Fruit fly (Drosophila melanogaster) whole organism, embryonic: ENCODE measurements around the gene CG6005.

Experiments used
- ATbp ChIP-seq: fragments of 200-800 bp; sonication (Bioruptor generic); optimal IDR thresholded peaks from 2 replicates; lab custom pipeline; 2017; ENCODE audit warnings: missing biosample characterization, mild to moderate bottlenecking, missing genetic modification characterization, missing genetic modification reagents
- Antp ChIP-seq: fragments of 200-800 bp; sonication (Bioruptor generic); optimal IDR thresholded peaks from 3 replicates; lab custom pipeline; 2016; ENCODE audit warnings: missing biosample characterization, missing genetic modification characterization
- CG10147 ChIP-seq: fragments of 200-800 bp; sonication (Bioruptor generic); optimal IDR thresholded peaks from 2 replicates; lab custom pipeline; 2019; ENCODE audit warnings: missing biosample characterization, mild to moderate bottlenecking, missing genetic modification characterization, moderate library complexity
- CG10462 ChIP-seq: fragments of 200-800 bp; sonication (Bioruptor generic); optimal IDR thresholded peaks from 2 replicates; lab custom pipeline; 2016; ENCODE audit warnings: missing biosample characterization, missing genetic modification characterization
- CG10565 ChIP-seq: fragments of 200-800 bp; sonication (Bioruptor generic); optimal IDR thresholded peaks from 3 replicates; lab custom pipeline; 2016; ENCODE audit warnings: missing biosample characterization, mild to moderate bottlenecking, missing genetic modification characterization
- CG11398 ChIP-seq: fragments of 200-800 bp; sonication (Bioruptor generic); optimal IDR thresholded peaks from 2 replicates; lab custom pipeline; 2016; ENCODE audit warnings: missing biosample characterization, missing genetic modification characterization
- CG12155 ChIP-seq: fragments of 200-800 bp; sonication (Bioruptor generic); optimal IDR thresholded peaks from 3 replicates; lab custom pipeline; 2016; ENCODE audit warnings: missing biosample characterization, missing genetic modification characterization
- CG15011 ChIP-seq: fragments of 200-800 bp; sonication (Bioruptor generic); optimal IDR thresholded peaks from 3 replicates; lab custom pipeline; 2018; ENCODE audit warnings: missing biosample characterization, mild to moderate bottlenecking, missing genetic modification characterization
- CG17186 ChIP-seq: fragments of 200-800 bp; sonication (Bioruptor generic); optimal IDR thresholded peaks from 3 replicates; lab custom pipeline; 2017; ENCODE audit warnings: missing biosample characterization, missing genetic modification reagents, missing genetic modification characterization
- CG17385 ChIP-seq: fragments of 200-800 bp; sonication (Bioruptor generic); optimal IDR thresholded peaks from 3 replicates; lab custom pipeline; 2018; ENCODE audit warnings: missing biosample characterization, mild to moderate bottlenecking, missing genetic modification characterization
- CG17612 ChIP-seq: fragments of 200-800 bp; sonication (Bioruptor generic); IDR thresholded peaks from 2 replicates; pipeline ENCODE4 v1.3.6; 2022; ENCODE audit warnings: missing biosample characterization, missing genetic modification characterization
- CG31388 ChIP-seq: fragments of 200-800 bp; sonication (Bioruptor generic); optimal IDR thresholded peaks from 2 replicates; lab custom pipeline; 2016; ENCODE audit warnings: missing biosample characterization, missing genetic modification characterization
- CG3163 ChIP-seq: fragments of 200-800 bp; sonication (Bioruptor generic); optimal IDR thresholded peaks from 3 replicates; lab custom pipeline; 2016; ENCODE audit warnings: missing biosample characterization, missing genetic modification characterization
- CG32532 ChIP-seq: fragments of 200-800 bp; sonication (Bioruptor generic); IDR thresholded peaks from 2 replicates; pipeline ENCODE4 v1.3.6; 2022; ENCODE audit warnings: missing biosample characterization, missing genetic modification characterization
- CG8478 ChIP-seq: fragments of >200 bp; optimal IDR thresholded peaks from 2 replicates; lab custom pipeline; 2018
- CG8944 ChIP-seq: fragments of 200-800 bp; sonication (Bioruptor generic); optimal IDR thresholded peaks from 3 replicates; lab custom pipeline; 2016; ENCODE audit warnings: missing biosample characterization, missing genetic modification characterization
- CG9609 ChIP-seq: fragments of 200-800 bp; sonication (Bioruptor generic); optimal IDR thresholded peaks from 3 replicates; lab custom pipeline; 2016; ENCODE audit warnings: missing biosample characterization, missing genetic modification characterization
- Dbx ChIP-seq: fragments of 200-800 bp; sonication (Bioruptor generic); IDR thresholded peaks from 3 replicates; pipeline ENCODE4 v1.3.6; 2022; ENCODE audit warnings: missing biosample characterization, missing genetic modification characterization
- ERR ChIP-seq: fragments of 200-800 bp; sonication (Bioruptor generic); optimal IDR thresholded peaks from 2 replicates; lab custom pipeline; 2016; ENCODE audit warnings: missing biosample characterization, missing genetic modification characterization
- Hr3 ChIP-seq: fragments of 200-800 bp; sonication (Bioruptor generic); optimal IDR thresholded peaks from 3 replicates; lab custom pipeline; 2016; ENCODE audit warnings: missing biosample characterization, missing genetic modification characterization
- MBD-R2 ChIP-seq: fragments of 200-800 bp; sonication (Bioruptor generic); IDR thresholded peaks from 2 replicates; pipeline ENCODE4 v1.3.6; 2022; ENCODE audit warnings: missing biosample characterization, missing genetic modification characterization
- Myb ChIP-seq: fragments of 200-800 bp; sonication (Bioruptor generic); optimal IDR thresholded peaks from 2 replicates; lab custom pipeline; 2016; ENCODE audit warnings: missing biosample characterization, missing genetic modification characterization
- NFAT ChIP-seq: fragments of 200-800 bp; sonication (Bioruptor generic); IDR thresholded peaks from 2 replicates; pipeline ENCODE4 v1.3.6; 2022; ENCODE audit warnings: missing biosample characterization, missing genetic modification characterization
- Opbp ChIP-seq: fragments of 200-800 bp; sonication (Bioruptor generic); IDR thresholded peaks from 3 replicates; pipeline ENCODE4 v1.3.6; 2022; ENCODE audit warnings: missing biosample characterization, missing genetic modification characterization; ENCODE audit not compliant: partially characterized antibody
- ab ChIP-seq: fragments of 200-800 bp; sonication (Bioruptor generic); optimal IDR thresholded peaks from 2 replicates; lab custom pipeline; 2016; ENCODE audit warnings: missing biosample characterization, missing genetic modification characterization
- ac ChIP-seq: fragments of 200-800 bp; sonication (Bioruptor generic); optimal IDR thresholded peaks from 3 replicates; lab custom pipeline; 2017; ENCODE audit warnings: missing biosample characterization, mild to moderate bottlenecking, missing genetic modification characterization
- al ChIP-seq: fragments of 200-800 bp; sonication (Bioruptor generic); IDR thresholded peaks from 2 replicates; pipeline ENCODE4 v1.3.6; 2022; ENCODE audit warnings: missing biosample characterization, missing genetic modification characterization
- btn ChIP-seq: fragments of 200-800 bp; sonication (Bioruptor generic); optimal IDR thresholded peaks from 2 replicates; lab custom pipeline; 2016; ENCODE audit warnings: missing biosample characterization, missing genetic modification characterization
- cg ChIP-seq: fragments of 200-800 bp; sonication (Bioruptor generic); optimal IDR thresholded peaks from 3 replicates; lab custom pipeline; 2019; ENCODE audit warnings: missing biosample characterization, mild to moderate bottlenecking, missing genetic modification characterization, moderate library complexity
- cwo ChIP-seq: fragments of 200-800 bp; sonication (Bioruptor generic); optimal IDR thresholded peaks from 3 replicates; lab custom pipeline; 2017; ENCODE audit warnings: missing biosample characterization, missing genetic modification characterization, mild to moderate bottlenecking, moderate library complexity, missing genetic modification reagents
- dimm ChIP-seq: fragments of 200-800 bp; sonication (Bioruptor generic); IDR thresholded peaks from 2 replicates; pipeline ENCODE4 v1.3.6; 2022; ENCODE audit warnings: missing biosample characterization, missing genetic modification characterization
- fd64A ChIP-seq: fragments of 200-800 bp; sonication (Bioruptor generic); optimal IDR thresholded peaks from 3 replicates; lab custom pipeline; 2018; ENCODE audit warnings: missing biosample characterization, mild to moderate bottlenecking, missing genetic modification characterization
- gce ChIP-seq: fragments of 200-800 bp; sonication (Bioruptor generic); IDR thresholded peaks from 3 replicates; pipeline ENCODE4 v1.3.6; 2022; ENCODE audit warnings: missing biosample characterization, missing genetic modification characterization
- hbn ChIP-seq: fragments of 200-800 bp; sonication (Bioruptor generic); IDR thresholded peaks from 2 replicates; pipeline ENCODE4 v1.3.6; 2022; ENCODE audit warnings: missing biosample characterization, missing genetic modification characterization; ENCODE audit not compliant: partially characterized antibody
- her ChIP-seq: fragments of 200-800 bp; sonication (Bioruptor generic); optimal IDR thresholded peaks from 2 replicates; lab custom pipeline; 2016; ENCODE audit warnings: missing biosample characterization, missing genetic modification characterization
- kay ChIP-seq: fragments of 200-800 bp; sonication (Bioruptor generic); optimal IDR thresholded peaks from 2 replicates; lab custom pipeline; 2016; ENCODE audit warnings: missing biosample characterization, missing genetic modification characterization
- lilli ChIP-seq: fragments of 200-800 bp; sonication (Bioruptor generic); optimal IDR thresholded peaks from 3 replicates; lab custom pipeline; 2016; ENCODE audit warnings: missing biosample characterization, missing genetic modification characterization
- mirr ChIP-seq: fragments of 200-800 bp; sonication (Bioruptor generic); optimal IDR thresholded peaks from 3 replicates; lab custom pipeline; 2018; ENCODE audit warnings: missing biosample characterization, mild to moderate bottlenecking, missing genetic modification characterization
- prd ChIP-seq, 3 experiments: fragments of >200 bp in 2 of 3; fragments of 200-800 bp in 1 of 3; sonication (Bioruptor generic) in 1 of 3; optimal IDR thresholded peaks in 2 of 3; IDR thresholded peaks in 1 of 3; 2 replicates in 2 of 3; 3 replicates in 1 of 3; pipeline versions ENCODE4 v1.3.6 to Lab custom; 2017 to 2022; ENCODE audit warnings: missing biosample characterization in 1 of 3, missing genetic modification characterization in 1 of 3
- pros ChIP-seq: fragments of 200-800 bp; sonication (Bioruptor generic); optimal IDR thresholded peaks from 3 replicates; lab custom pipeline; 2019; ENCODE audit warnings: missing biosample characterization, mild to moderate bottlenecking, missing genetic modification characterization, moderate library complexity
- psq ChIP-seq: fragments of 200-800 bp; sonication (Bioruptor generic); optimal IDR thresholded peaks from 2 replicates; lab custom pipeline; 2017; ENCODE audit warnings: missing biosample characterization, missing genetic modification characterization
- pum ChIP-seq: fragments of 200-800 bp; sonication (Bioruptor generic); optimal IDR thresholded peaks from 2 replicates; lab custom pipeline; 2016; ENCODE audit warnings: missing biosample characterization, missing genetic modification characterization
- pzg ChIP-seq: fragments of 200-800 bp; sonication (Bioruptor generic); optimal IDR thresholded peaks from 3 replicates; lab custom pipeline; 2018; ENCODE audit warnings: missing biosample characterization, mild to moderate bottlenecking, missing genetic modification characterization, moderate library complexity
- run ChIP-seq: fragments of 200-800 bp; sonication (Bioruptor generic); optimal IDR thresholded peaks from 3 replicates; lab custom pipeline; 2018; ENCODE audit warnings: missing biosample characterization, mild to moderate bottlenecking, missing genetic modification characterization
- salm ChIP-seq: fragments of 200-800 bp; sonication (Bioruptor generic); optimal IDR thresholded peaks from 2 replicates; lab custom pipeline; 2018; ENCODE audit warnings: missing biosample characterization, mild to moderate bottlenecking, missing genetic modification characterization
- sd ChIP-seq: fragments of 200-800 bp; sonication (Bioruptor generic); optimal IDR thresholded peaks from 3 replicates; lab custom pipeline; 2018; ENCODE audit warnings: missing biosample characterization, mild to moderate bottlenecking, missing genetic modification characterization, moderate library complexity
- sisA ChIP-seq: fragments of 200-800 bp; sonication (Bioruptor generic); IDR thresholded peaks from 2 replicates; pipeline ENCODE4 v1.3.6; 2022; ENCODE audit warnings: missing biosample characterization, missing genetic modification characterization
- slbo ChIP-seq: fragments of 200-800 bp; sonication (Bioruptor generic); IDR thresholded peaks from 2 replicates; pipeline ENCODE4 v1.3.6; 2022; ENCODE audit warnings: missing biosample characterization, missing genetic modification characterization
- slou ChIP-seq: fragments of 200-800 bp; sonication (Bioruptor generic); optimal IDR thresholded peaks from 3 replicates; lab custom pipeline; 2016; ENCODE audit warnings: missing biosample characterization, missing genetic modification characterization
- unpg ChIP-seq: fragments of 200-800 bp; sonication (Bioruptor generic); optimal IDR thresholded peaks from 3 replicates; lab custom pipeline; 2018; ENCODE audit warnings: missing biosample characterization, mild to moderate bottlenecking, missing genetic modification characterization, moderate library complexity
- vfl ChIP-seq: fragments of 200-800 bp; sonication (Bioruptor generic); optimal IDR thresholded peaks from 2 replicates; lab custom pipeline; 2016; ENCODE audit warnings: missing biosample characterization, missing genetic modification characterization

CG6005 gene

DNA sequence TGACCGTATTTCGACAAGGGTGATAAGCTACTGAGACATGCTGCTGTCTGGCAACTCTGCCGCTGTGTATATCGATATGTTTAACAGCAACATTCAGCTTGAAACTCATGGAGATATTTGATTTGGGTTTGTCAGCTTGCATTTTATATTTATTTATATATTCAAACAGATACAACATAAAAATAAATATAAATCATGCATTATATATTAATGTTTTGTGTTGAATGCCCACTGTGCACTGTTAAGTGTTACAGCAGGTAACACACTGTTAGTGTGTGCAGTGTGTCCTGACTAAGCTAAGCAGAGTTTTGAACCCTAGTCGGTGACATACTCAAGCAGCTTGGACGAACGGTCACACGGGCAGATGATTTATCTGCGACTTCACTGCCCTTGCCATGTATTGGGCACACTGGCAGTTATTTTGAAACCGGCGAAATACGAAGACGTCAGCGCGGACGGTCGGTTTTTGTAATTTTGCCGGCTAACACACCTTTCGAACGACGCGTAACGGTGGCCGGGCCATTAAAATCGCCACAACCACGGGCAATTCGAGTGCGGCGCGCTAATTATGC, 40.1 kb downstream of the CG6005 start, which contains the start of the genes snRNP-U1-C and gukh (continued):
- TF ChIP-seq psq (GFP tag; lab: Kevin White, UChicago) (peak; percentile 55), unpg (GFP tag; lab: Kevin White, UChicago) (peak; percentile 87), CG3163 (GFP tag; lab: Kevin White, UChicago) (no peak), CG8478 (lab: Kevin White, UChicago) (no peak), prd (optimal IDR thresholded peaks at IDR 0.05; lab: Kevin White, UChicago) (no peak), prd (GFP tag; IDR thresholded peaks at IDR 0.05; lab: Robert Waterston, UW) (peak; percentile 89), cg (no peak), CG17385 (peak; percentile 67), Opbp (GFP tag; lab: Robert Waterston, UW) (peak; percentile 57; the same call in 2 of the 3 replicates), ac (GFP tag; lab: Kevin White, UChicago) (no peak), mirr (GFP tag; lab: Kevin White, UChicago) (peak; percentile 35), slou (GFP tag; lab: Kevin White, UChicago) (peak; percentile 9), sd (tag; lab: Kevin White, UChicago) (peak; percentile 66), hbn (GFP tag; lab: Robert Waterston, UW) (peak; percentile 69; the same call in 1 of the 2 replicates), Dbx (GFP tag; lab: Robert Waterston, UW) (peak; percentile 89), pzg (peak; percentile 98), lilli (GFP tag; lab: Kevin White, UChicago) (peak; percentile 89), CG9609 (GFP tag; lab: Kevin White, UChicago) (peak; percentile 19), CG10147 (peak; percentile 54), gce (GFP tag; lab: Robert Waterston, UW) (peak; percentile 29; the same call in 1 of the 3 replicates), run (tag; lab: Kevin White, UChicago) (peak; percentile 55), ab (GFP tag; lab: Kevin White, UChicago) (no peak), NFAT (GFP tag; lab: Robert Waterston, UW) (peak; percentile 77), btn (GFP tag; lab: Kevin White, UChicago) (no peak), ATbp (GFP tag; lab: Kevin White, UChicago) (peak; percentile 39), fd64A (no peak), Hr3 (GFP tag; lab: Kevin White, UChicago) (peak; percentile 80), CG11398 (GFP tag; lab: Kevin White, UChicago) (no peak), sisA (peak; percentile 68), CG17612 (GFP tag; lab: Robert Waterston, UW) (peak; percentile 54), cwo (GFP tag; lab: Kevin White, UChicago) (peak; percentile 66), Myb (peak; percentile 70), salm (no peak), pum (GFP tag; lab: Kevin White, UChicago) (no peak), vfl (peak; percentile 48), ERR (GFP tag; lab: Kevin White, UChicago) (no peak), pros (GFP tag; lab: Kevin White, UChicago) (no peak), her (GFP tag; lab: Kevin White, UChicago) (peak; percentile 11), CG31388 (no peak), CG10462 (GFP tag; lab: Kevin White, UChicago) (peak; percentile 26), CG12155 (peak; percentile 87), al (GFP tag; lab: Robert Waterston, UW) (peak; percentile 82), Antp (GFP tag; lab: Kevin White, UChicago) (peak; percentile 20), CG8944 (GFP tag; lab: Kevin White, UChicago) (peak; percentile 31), CG15011 (peak; percentile 57), CG32532 (GFP tag; lab: Robert Waterston, UW) (peak; percentile 94), kay (peak; percentile 47), dimm (GFP tag; lab: Robert Waterston, UW) (peak; percentile 53), slbo (GFP tag; lab: Robert Waterston, UW) (peak; percentile 95), CG10565 (GFP tag; lab: Kevin White, UChicago) (peak; percentile 15), MBD-R2 (peak; percentile 86), CG17186 (GFP tag; lab: Kevin White, UChicago) (peak; percentile 9)
